Worm (Caenorhabditis elegans): ENCODE data around the gene T22B7.7.

DNA sequence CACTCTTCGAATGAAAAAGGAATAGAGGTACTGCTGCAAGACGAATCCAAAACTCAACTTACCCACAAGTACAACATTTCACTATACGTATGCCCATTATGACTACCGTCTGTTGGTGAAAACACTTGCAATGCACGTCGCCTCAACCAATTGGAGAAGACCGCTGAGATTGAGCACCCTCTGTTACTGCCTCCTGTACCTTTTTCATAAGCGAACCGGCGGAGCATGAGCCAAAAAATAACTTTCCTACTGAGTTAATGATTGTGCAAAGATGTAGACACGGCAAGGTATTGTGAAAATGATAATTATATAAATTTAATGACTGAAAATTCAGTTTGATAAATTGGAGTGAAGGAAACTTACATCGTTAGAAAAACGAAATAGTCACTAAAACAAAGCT lies 35.2 kb upstream of the T22B7.7 start:
- no peak for TF ChIP-seq ZK546.5 (tag; optimal IDR thresholded peaks at IDR 0.05)
- no peak for TF ChIP-seq nhr-76 (tag; optimal IDR thresholded peaks at IDR 0.05)
- TF ChIP-seq unc-62 (GFP tag; optimal IDR thresholded peaks at IDR 0.05 in 1 of 2), result no peak
- no peak for TF ChIP-seq unc-62 (tag; optimal IDR thresholded peaks at IDR 0.05)
- no peak for TF ChIP-seq ceh-28 (tag; optimal IDR thresholded peaks at IDR 0.05)
- no peak for TF ChIP-seq daf-16 (GFP tag; optimal IDR thresholded peaks at IDR 0.05)
- no peak for TF ChIP-seq daf-16 (tag; optimal IDR thresholded peaks at IDR 0.05)

All from whole organism, L4 larva.